Fruit fly (Drosophila melanogaster) whole organism, adult: ENCODE measurements around the gene CG18748.

ENCODE experiments used
- CG11617 ChIP-seq: fragments of 200-800 bp; sonication (Bioruptor generic); optimal IDR thresholded peaks from 2 replicates; lab custom pipeline; 2017; ENCODE audit warnings: mild to moderate bottlenecking, missing biosample characterization, missing genetic modification reagents, missing genetic modification characterization
- CG1620 ChIP-seq: fragments of 200-800 bp; sonication (Bioruptor generic); optimal IDR thresholded peaks from 2 replicates; lab custom pipeline; 2016; ENCODE audit warnings: missing biosample characterization, missing genetic modification characterization
- CG7045 ChIP-seq: fragments of 200-800 bp; sonication (Bioruptor generic); optimal IDR thresholded peaks from 2 replicates; lab custom pipeline; 2017; ENCODE audit warnings: missing biosample characterization, mild to moderate bottlenecking, missing genetic modification characterization
- cnc ChIP-seq, 2 experiments: fragments of >200 bp; optimal IDR thresholded peaks; 2 replicates each; lab custom pipeline; 2017
- kay ChIP-seq: fragments of 200-800 bp; sonication (Bioruptor generic); peaks from one replicate; lab custom pipeline; 2016; ENCODE audit warnings: missing biosample characterization, missing genetic modification characterization, borderline replicate concordance
- ovo ChIP-seq: fragments of 200-800 bp; sonication (Bioruptor generic); optimal IDR thresholded peaks from 2 replicates; lab custom pipeline; 2016; ENCODE audit warnings: missing biosample characterization, missing genetic modification characterization
- pad ChIP-seq: fragments of 200-800 bp; sonication (Bioruptor generic); optimal IDR thresholded peaks from 3 replicates; lab custom pipeline; 2017; ENCODE audit warnings: missing biosample characterization, missing genetic modification characterization, mild to moderate bottlenecking, moderate library complexity, missing genetic modification reagents
- tj ChIP-seq: fragments of 200-800 bp; sonication (Bioruptor generic); optimal IDR thresholded peaks from 3 replicates; lab custom pipeline; 2017; ENCODE audit warnings: missing biosample characterization, mild to moderate bottlenecking, missing genetic modification characterization, moderate library complexity

DNA sequence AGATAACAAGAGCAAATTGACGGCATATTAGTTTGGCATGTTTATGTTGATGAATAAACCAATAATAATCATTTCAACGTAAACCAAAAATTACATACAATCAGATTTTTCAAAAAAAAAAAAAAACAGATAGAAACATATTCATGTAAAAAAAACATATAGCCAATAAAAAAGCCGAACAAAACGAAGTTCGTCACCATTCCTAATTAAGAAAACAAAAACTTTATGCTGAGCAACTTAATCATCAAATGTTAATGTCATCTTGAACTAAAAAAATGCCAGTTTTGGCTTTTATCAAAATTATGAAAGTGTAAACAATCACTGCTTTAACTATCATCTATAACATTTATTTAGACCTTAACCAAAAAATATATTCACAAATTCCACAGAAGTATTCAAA, 29.9 kb downstream of the CG18748 start, which contains the start of gene CG10919:
- TF ChIP-seq pad (GFP tag; lab: Kevin White, UChicago) (no peak), CG7045 (GFP tag; lab: Kevin White, UChicago) (no peak), CG11617 (no peak), tj (GFP tag; lab: Kevin White, UChicago) (no peak), cnc (optimal IDR thresholded peaks at IDR 0.05; lab: Kevin White, UChicago) (no peak), CG1620 (GFP tag; lab: Kevin White, UChicago) (no peak), kay (GFP tag; lab: Kevin White, UChicago) (no peak), ovo (GFP tag; lab: Kevin White, UChicago) (no peak)
